Fruit fly (Drosophila melanogaster) whole organism, adult: ENCODE measurements around the gene Ndc1.

Experiments used
- CG14711 ChIP-seq: fragments of 200-800 bp; sonication (Bioruptor generic); optimal IDR thresholded peaks from 2 replicates; lab custom pipeline; 2018; ENCODE audit warnings: missing biosample characterization, mild to moderate bottlenecking, missing genetic modification characterization, moderate library complexity
- CG33017 ChIP-seq: fragments of 200-800 bp; sonication (Bioruptor generic); optimal IDR thresholded peaks from 2 replicates; lab custom pipeline; 2018; ENCODE audit warnings: missing biosample characterization, mild to moderate bottlenecking, missing genetic modification characterization, moderate library complexity
- CG5204 ChIP-seq: fragments of 200-800 bp; sonication (Bioruptor generic); optimal IDR thresholded peaks from 2 replicates; lab custom pipeline; 2016; ENCODE audit warnings: missing biosample characterization, missing genetic modification characterization
- CG7101 ChIP-seq: fragments of 200-800 bp; sonication (Bioruptor generic); optimal IDR thresholded peaks from 2 replicates; lab custom pipeline; 2018; ENCODE audit warnings: missing biosample characterization, mild to moderate bottlenecking, missing genetic modification characterization, moderate library complexity
- Clk ChIP-seq: fragments of 200-800 bp; sonication (Bioruptor generic); optimal IDR thresholded peaks from 2 replicates; lab custom pipeline; 2017; ENCODE audit warnings: missing biosample characterization, missing genetic modification characterization
- ovo ChIP-seq: fragments of 200-800 bp; sonication (Bioruptor generic); optimal IDR thresholded peaks from 2 replicates; lab custom pipeline; 2016; ENCODE audit warnings: missing biosample characterization, missing genetic modification characterization
- tj ChIP-seq: fragments of 200-800 bp; sonication (Bioruptor generic); optimal IDR thresholded peaks from 3 replicates; lab custom pipeline; 2017; ENCODE audit warnings: missing biosample characterization, mild to moderate bottlenecking, missing genetic modification characterization, moderate library complexity

DNA sequence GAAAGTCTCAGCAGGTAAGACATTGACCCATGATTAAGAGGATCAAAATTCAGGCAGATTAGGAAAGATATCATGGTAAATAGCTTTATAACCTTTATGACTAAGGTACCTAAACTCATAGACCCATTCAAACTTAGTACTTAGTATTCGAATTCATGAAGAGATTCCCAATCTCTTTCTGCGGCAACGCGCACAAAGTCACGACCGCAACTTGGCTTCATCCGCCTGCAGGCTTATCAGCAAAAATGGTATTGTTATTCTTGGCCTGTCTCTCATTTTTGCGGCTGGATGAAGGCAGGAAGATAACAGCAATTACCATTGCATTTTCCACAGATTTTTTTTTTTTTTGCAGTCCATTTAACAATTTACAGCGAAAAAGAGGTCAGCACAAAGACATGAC, 43.9 kb upstream of the Ndc1 start:
- TF ChIP-seq CG33017 (tag; lab: Kevin White, UChicago) (no peak), ovo (no peak), Clk (no peak), CG7101 (tag; lab: Kevin White, UChicago) (no peak), CG5204 (GFP tag; lab: Kevin White, UChicago) (no peak), CG14711 (tag; lab: Kevin White, UChicago) (no peak), tj (no peak)
